Worm (Caenorhabditis elegans) whole organism, young adult: ENCODE results near the gene tmbi-4.

Experiments
- C17E4.6 ChIP-seq: fragments of 200-800 bp; sonication (Bioruptor generic); IDR thresholded peaks from 2 replicates; pipeline ENCODE4 v1.3.6; 2022; ENCODE audit warnings: missing genetic modification reagents, missing genetic modification characterization, missing compliant biosample characterization
- F33H1.4 ChIP-seq: fragments of 200-800 bp; sonication (Bioruptor generic); IDR thresholded peaks from 2 replicates; pipeline ENCODE4 v1.3.6; 2022; ENCODE audit warnings: missing genetic modification reagents, missing genetic modification characterization, missing compliant biosample characterization
- F57A8.1 ChIP-seq: fragments of 200-800 bp; sonication (Bioruptor generic); optimal IDR thresholded peaks from 2 replicates; lab custom pipeline; 2018; ENCODE audit warnings: mild to moderate bottlenecking, missing genetic modification characterization, moderate library complexity, missing compliant biosample characterization
- T26A5.8 ChIP-seq: sonication (generic microtip); optimal IDR thresholded peaks from 2 replicates; lab custom pipeline; 2016; ENCODE audit warnings: missing genetic modification characterization, missing compliant biosample characterization
- Y53F4B.3 ChIP-seq: fragments of 200-800 bp; sonication (Bioruptor generic); IDR thresholded peaks from 2 replicates; pipeline ENCODE4 v1.3.6; 2022; ENCODE audit warnings: missing genetic modification reagents, missing genetic modification characterization, missing compliant biosample characterization
- aptf-3 ChIP-seq: fragments of 200-800 bp; sonication (Bioruptor generic); IDR thresholded peaks from 2 replicates; pipeline ENCODE4 v1.3.6; 2022; ENCODE audit warnings: missing genetic modification characterization, missing compliant biosample characterization
- athp-1 ChIP-seq: sonication (generic microtip); optimal IDR thresholded peaks from 2 replicates; lab custom pipeline; 2017; ENCODE audit warnings: mild to moderate bottlenecking, missing genetic modification characterization, missing compliant biosample characterization
- ccch-3 ChIP-seq: fragments of 200-800 bp; sonication (Bioruptor generic); optimal IDR thresholded peaks from 2 replicates; lab custom pipeline; 2018; ENCODE audit warnings: mild to moderate bottlenecking, missing genetic modification characterization, missing compliant biosample characterization
- ceh-79 ChIP-seq: sonication (generic microtip); optimal IDR thresholded peaks from 2 replicates; lab custom pipeline; 2017; ENCODE audit warnings: mild to moderate bottlenecking, missing genetic modification characterization, missing compliant biosample characterization
- chd-7 ChIP-seq: sonication (generic microtip); optimal IDR thresholded peaks from 2 replicates; lab custom pipeline; 2016; ENCODE audit warnings: mild to moderate bottlenecking, missing genetic modification characterization, moderate library complexity, missing compliant biosample characterization
- efl-1 ChIP-seq: fragments of 150-350 bp; optimal IDR thresholded peaks from 2 replicates; lab custom pipeline; 2014; ENCODE audit warnings: missing biosample characterization, missing genetic modification reagents, missing genetic modification characterization
- ekl-4 ChIP-seq: fragments of 200-800 bp; sonication (Bioruptor generic); IDR thresholded peaks from 2 replicates; pipeline ENCODE4 v1.3.6; 2022; ENCODE audit warnings: missing genetic modification reagents, missing genetic modification characterization, missing compliant biosample characterization
- ets-4 ChIP-seq: fragments of 200-800 bp; sonication (Bioruptor generic); optimal IDR thresholded peaks from 2 replicates; lab custom pipeline; 2018; ENCODE audit warnings: mild to moderate bottlenecking, missing genetic modification characterization, missing compliant biosample characterization
- hlh-26 ChIP-seq: fragments of 200-800 bp; sonication (Bioruptor generic); conservative IDR thresholded peaks from 2 replicates; pipeline ENCODE4 v1.3.6; 2022; ENCODE audit warnings: missing genetic modification reagents, missing genetic modification characterization, missing compliant biosample characterization
- lag-1 ChIP-seq: fragments of 200-800 bp; sonication (Bioruptor generic); IDR thresholded peaks from 2 replicates; pipeline ENCODE4 v1.3.6; 2022; ENCODE audit warnings: missing genetic modification reagents, missing genetic modification characterization, missing compliant biosample characterization
- let-526 ChIP-seq: fragments of 200-800 bp; sonication (Bioruptor generic); IDR thresholded peaks from 2 replicates; pipeline ENCODE4 v1.3.6; 2022; ENCODE audit warnings: missing genetic modification reagents, missing genetic modification characterization, missing compliant biosample characterization
- madf-10 ChIP-seq: sonication (generic microtip); optimal IDR thresholded peaks from 2 replicates; lab custom pipeline; 2016; ENCODE audit warnings: mild to moderate bottlenecking, missing genetic modification characterization, missing compliant biosample characterization
- madf-8 ChIP-seq: fragments of 200-800 bp; sonication (Bioruptor generic); conservative IDR thresholded peaks from 2 replicates; pipeline ENCODE4 v1.3.6; 2022; ENCODE audit warnings: missing genetic modification reagents, missing genetic modification characterization, missing compliant biosample characterization
- mcd-1 ChIP-seq: fragments of 200-800 bp; sonication (Bioruptor generic); IDR thresholded peaks from 2 replicates; pipeline ENCODE4 v1.3.6; 2022; ENCODE audit warnings: missing genetic modification reagents, missing genetic modification characterization, missing compliant biosample characterization
- nhr-90 ChIP-seq: sonication (generic microtip); optimal IDR thresholded peaks from 2 replicates; lab custom pipeline; 2016; ENCODE audit warnings: missing genotype, mild to moderate bottlenecking, missing genetic modification characterization, missing compliant biosample characterization
- pbrm-1 ChIP-seq: fragments of 200-800 bp; sonication (Bioruptor generic); IDR thresholded peaks from 2 replicates; pipeline ENCODE4 v1.3.6; 2022; ENCODE audit warnings: missing genetic modification reagents, missing genetic modification characterization, missing compliant biosample characterization
- pha-4 ChIP-seq: fragments of 150-350 bp; sonication (generic microtip); optimal IDR thresholded peaks from 2 replicates; lab custom pipeline; 2014; ENCODE audit warnings: missing biosample characterization, missing genetic modification reagents, missing genetic modification characterization
- rpc-1 ChIP-seq, 2 experiments: fragments of 150-350 bp in 1 of 2; sonication (generic microtip) in 1 of 2; optimal IDR thresholded peaks; 2 replicates each; lab custom pipeline; 2014 to 2018; ENCODE audit warnings: missing biosample characterization in 1 of 2, missing genetic modification characterization in 1 of 2, missing genetic modification reagents in 1 of 2, missing genotype in 1 of 2
- sea-2 ChIP-seq: fragments of 200-800 bp; sonication (Bioruptor generic); IDR thresholded peaks from 2 replicates; pipeline ENCODE4 v1.3.6; 2022; ENCODE audit warnings: missing genetic modification characterization, missing compliant biosample characterization
- sptf-2 ChIP-seq: fragments of 200-800 bp; sonication (Bioruptor generic); optimal IDR thresholded peaks from 2 replicates; lab custom pipeline; 2018; ENCODE audit warnings: mild to moderate bottlenecking, missing genetic modification characterization, missing compliant biosample characterization
- unc-130 ChIP-seq: sonication (generic microtip); optimal IDR thresholded peaks from 2 replicates; lab custom pipeline; 2016; ENCODE audit warnings: missing genetic modification reagents, missing genetic modification characterization, missing compliant biosample characterization
- zfh-2 ChIP-seq: fragments of 200-800 bp; sonication (Bioruptor generic); conservative IDR thresholded peaks from 2 replicates; pipeline ENCODE4 v1.3.6; 2022; ENCODE audit warnings: missing genetic modification reagents, missing genetic modification characterization, missing compliant biosample characterization
- zim-3 ChIP-seq: sonication (generic microtip); optimal IDR thresholded peaks from 2 replicates; lab custom pipeline; 2017; ENCODE audit warnings: mild to moderate bottlenecking, missing genetic modification characterization, moderate library complexity, missing compliant biosample characterization

tmbi-4 gene

DNA sequence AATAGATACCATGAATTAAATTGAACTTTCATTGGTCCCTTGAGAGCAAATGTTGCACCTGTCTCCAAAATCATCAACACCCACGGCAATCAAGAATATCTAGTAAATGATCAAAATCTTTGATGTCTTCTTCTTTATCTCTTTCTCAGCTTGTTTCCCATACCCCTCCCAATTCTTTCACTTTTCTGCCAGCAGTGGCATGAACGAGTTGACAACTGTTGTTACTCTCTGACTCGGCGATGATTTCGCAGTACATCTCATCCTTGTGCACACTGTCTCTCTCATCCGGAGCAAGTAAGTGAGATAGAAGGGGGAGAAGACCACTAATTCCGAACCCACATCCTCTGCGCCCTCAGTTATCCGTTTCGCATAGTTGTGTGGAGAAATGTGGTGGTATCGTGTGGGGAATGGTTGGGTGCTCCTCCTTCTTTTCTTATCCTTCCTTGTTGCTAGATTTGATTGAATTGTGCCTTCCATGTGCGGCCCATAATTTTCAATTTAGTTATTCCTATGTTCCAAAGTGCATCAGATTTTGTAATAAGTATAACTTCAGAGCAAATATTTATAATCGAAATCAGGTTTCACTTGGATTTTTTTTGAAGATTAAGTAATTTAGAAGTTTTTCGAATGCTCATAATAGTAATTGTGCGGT is 10.9 kb downstream of the tmbi-4 start:
- TF ChIP-seq ets-4 (GFP tag; lab: Kevin White, UChicago) (no peak), pbrm-1 (GFP tag; lab: Robert Waterston, UW) (0 out of 2 replicates have a peak, but pooled peaks have one; percentile 6)

DNA sequence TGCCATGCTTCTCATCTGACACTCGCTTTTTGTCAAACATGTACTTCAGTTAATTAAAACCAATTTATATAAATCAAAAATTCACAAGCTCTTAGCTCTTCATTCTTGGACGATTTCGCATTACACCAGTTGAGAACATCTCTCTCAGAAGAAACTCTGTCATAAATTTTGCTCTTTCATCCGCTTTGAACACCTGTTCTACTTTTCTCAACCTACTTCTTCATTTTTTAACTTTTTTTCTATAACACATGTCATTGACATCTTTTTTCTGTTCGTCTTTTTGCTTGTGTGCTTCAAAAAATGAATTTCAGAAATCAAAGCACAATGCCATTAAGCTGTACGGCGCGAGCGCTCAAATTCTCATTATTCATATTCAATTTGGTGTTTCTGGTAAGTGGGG is 12.4 kb downstream of the tmbi-4 start, which contains the start of gene tsp-11:
TSS of gene tsp-11 (plus strand) at position 301 of the 400 bp plus-strand sequence.
- TF ChIP-seq nhr-90 = no peak
- no peak for TF ChIP-seq efl-1 (GFP tag; lab: Kevin White, UChicago)
- TF ChIP-seq pbrm-1 (GFP tag; lab: Robert Waterston, UW) = no peak
- no peak for TF ChIP-seq ccch-3
- TF ChIP-seq unc-130 (GFP tag; lab: Kevin White, UChicago) = no peak
- TF ChIP-seq let-526 (GFP tag; lab: Robert Waterston, UW) = no peak
- TF ChIP-seq aptf-3 (GFP tag; lab: Robert Waterston, UW) = no peak

DNA sequence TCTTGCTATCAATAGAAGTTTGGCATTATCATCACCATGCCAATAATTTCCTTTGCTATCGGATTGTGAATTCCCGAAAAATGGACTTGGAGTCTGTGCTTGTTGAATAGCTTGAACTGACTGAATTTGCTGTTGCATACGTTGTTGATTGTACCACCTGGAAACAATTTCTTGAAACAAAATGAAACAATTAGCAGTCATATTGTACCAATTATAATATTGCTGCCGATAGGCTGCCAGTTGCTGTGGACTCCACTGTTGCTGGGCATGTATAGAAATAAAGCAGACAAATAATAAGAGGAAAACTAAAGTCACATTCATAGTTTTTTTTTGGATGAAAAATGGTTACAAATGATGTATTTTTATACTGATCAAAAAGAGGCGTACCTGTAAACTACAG is 16.4 kb downstream of the tmbi-4 start, which contains the start of gene B0563.10:
TSS of gene B0563.10 (minus strand) at position 325 of the 400 bp plus-strand sequence.
- no peak for TF ChIP-seq unc-130 (GFP tag; lab: Kevin White, UChicago)
- no peak for TF ChIP-seq zim-3 (tag; lab: Kevin White, UChicago)
- TF ChIP-seq pha-4 (tag; lab: Kevin White, UChicago) = no peak
- TF ChIP-seq, all 124 proteins: peak for 0

DNA sequence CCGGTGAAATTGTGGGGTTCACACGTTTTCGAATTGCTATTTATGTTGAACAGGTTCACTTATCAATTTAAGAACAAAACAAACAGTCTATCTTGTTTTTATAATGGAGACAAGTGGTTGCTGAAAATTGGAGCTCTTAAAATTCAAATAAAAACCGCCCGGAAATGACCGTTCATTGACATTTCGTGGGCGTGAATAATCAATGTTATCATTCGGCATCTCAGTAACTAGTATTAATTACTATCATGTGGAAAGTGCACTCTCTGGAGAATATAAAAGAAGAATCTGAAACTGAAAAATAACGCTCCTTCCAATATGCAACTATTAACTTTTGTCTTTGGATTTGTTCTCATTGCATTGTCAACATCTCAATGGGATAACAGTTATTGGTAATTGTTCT is 17.7 kb downstream of the tmbi-4 start, which contains the start of gene B0563.9:
TSS of gene B0563.9 (plus strand) at position 301 of the 400 bp plus-strand sequence.
- no peak for TF ChIP-seq lag-1 (GFP tag; lab: Robert Waterston, UW)

DNA sequence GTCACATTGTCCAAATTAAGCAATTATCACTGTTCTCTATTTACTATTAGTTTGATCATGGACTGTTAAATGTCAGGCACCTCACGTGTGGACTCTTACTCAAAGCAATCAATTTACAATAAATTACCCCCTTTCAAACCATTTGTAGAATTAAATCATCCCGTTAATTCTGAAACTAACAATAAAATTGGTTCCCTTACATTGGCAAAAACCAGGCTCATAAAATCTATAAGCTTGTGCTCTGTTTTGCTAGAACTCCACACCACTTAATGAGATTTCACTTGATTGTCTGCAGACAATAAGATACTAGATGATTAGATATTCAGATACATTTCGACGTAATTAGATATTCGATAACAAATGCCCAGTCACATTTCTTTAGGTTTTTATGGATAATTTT is 19.6 kb downstream of the tmbi-4 start:
- TF ChIP-seq madf-8 (GFP tag; lab: Robert Waterston, UW) (no peak), rpc-1 (optimal IDR thresholded peaks at IDR 0.05; lab: Kevin White, UChicago) (no peak), rpc-1 (tag; optimal IDR thresholded peaks at IDR 0.05; lab: Kevin White, UChicago) (no peak), sptf-2 (GFP tag; lab: Kevin White, UChicago) (no peak), Y53F4B.3 (GFP tag; lab: Robert Waterston, UW) (no peak), F33H1.4 (GFP tag; lab: Robert Waterston, UW) (no peak), hlh-26 (GFP tag; lab: Robert Waterston, UW) (no peak), ekl-4 (GFP tag; lab: Robert Waterston, UW) (no peak)

DNA sequence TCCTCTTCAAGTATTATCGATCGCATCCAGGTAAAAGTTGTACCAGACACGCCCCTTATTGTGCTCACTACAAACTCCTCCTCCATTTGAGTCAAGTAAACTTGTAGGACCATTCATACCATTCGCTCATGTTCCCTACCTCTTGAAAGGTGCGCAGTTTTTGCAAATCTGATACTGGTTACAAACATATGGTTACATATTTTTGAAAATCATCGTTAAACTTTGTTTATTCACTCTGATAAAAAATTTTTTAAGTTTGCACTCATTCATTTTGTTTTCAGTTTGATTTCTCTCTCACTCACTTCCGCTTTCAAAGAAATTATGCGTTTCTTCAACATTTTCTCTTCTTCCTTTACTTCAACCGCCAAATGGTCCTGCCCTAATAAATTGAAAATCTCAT is 20.7 kb downstream of the tmbi-4 start, which contains the start of gene B0563.1:
TSS of gene B0563.1 (plus strand) at position 301 of the 400 bp plus-strand sequence.
- TF ChIP-seq athp-1 (no peak), pbrm-1 (GFP tag; lab: Robert Waterston, UW) (no peak), zfh-2 (GFP tag; lab: Robert Waterston, UW) (no peak), hlh-26 (GFP tag; lab: Robert Waterston, UW) (no peak), T26A5.8 (tag; lab: Kevin White, UChicago) (no peak), sea-2 (no peak), madf-10 (tag; lab: Kevin White, UChicago) (no peak), chd-7 (tag; lab: Kevin White, UChicago) (no peak), ceh-79 (tag; lab: Kevin White, UChicago) (no peak), F57A8.1 (GFP tag; lab: Kevin White, UChicago) (no peak), mcd-1 (GFP tag; lab: Robert Waterston, UW) (no peak), C17E4.6 (GFP tag; lab: Robert Waterston, UW) (no peak)
- TF ChIP-seq, all 124 proteins: peak for 0
